Worm (Caenorhabditis elegans) whole organism, L4/young adult: Measurements from ENCODE around the gene rps-21.

Experiments
- W03F9.2 ChIP-seq: fragments of 150-350 bp; optimal IDR thresholded peaks from 2 replicates; lab custom pipeline; 2014; ENCODE audit warnings: missing biosample characterization, missing genetic modification characterization
- dao-5 ChIP-seq: sonication (generic microtip); optimal IDR thresholded peaks from 2 replicates; lab custom pipeline; 2016; ENCODE audit warnings: missing genotype, missing genetic modification characterization, moderate library complexity, missing compliant biosample characterization
- him-1 ChIP-seq: sonication (generic microtip); optimal IDR thresholded peaks from 2 replicates; lab custom pipeline; 2016; ENCODE audit warnings: missing genotype, missing genetic modification reagents, missing genetic modification characterization, missing compliant biosample characterization

DNA sequence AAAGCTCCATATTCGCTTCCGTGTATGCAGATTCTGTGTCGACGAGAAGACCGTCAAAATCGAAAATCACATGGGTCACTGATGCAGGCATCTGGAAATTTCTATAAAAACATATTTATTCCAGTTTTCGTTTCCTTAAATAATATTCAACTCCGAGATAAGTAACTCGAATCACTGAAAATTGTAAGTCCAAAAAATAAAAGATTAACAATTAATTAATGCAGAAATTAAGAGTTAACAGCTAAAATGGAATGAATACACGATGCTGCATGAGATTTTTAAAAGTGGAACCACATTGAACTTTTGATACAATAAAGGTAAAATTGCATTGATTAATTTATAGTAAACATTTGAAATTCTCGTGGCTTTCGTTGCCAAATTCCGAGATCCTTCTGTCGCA lies 41.4 kb upstream of the rps-21 start, which contains the start of gene R151.10:
- no peak for TF ChIP-seq dao-5 (tag; lab: Kevin White, UChicago)
- no peak for TF ChIP-seq him-1 (tag; lab: Kevin White, UChicago)
- TF ChIP-seq W03F9.2, result no peak
